Worm (Caenorhabditis elegans) whole organism, young adult: ENCODE results near the gene B0280.17.

Experiments used
- B0019.2 ChIP-seq: fragments of 200-800 bp; sonication (Bioruptor generic); conservative IDR thresholded peaks from 2 replicates; pipeline ENCODE4 v1.3.6; 2022; ENCODE audit warnings: missing genetic modification reagents, missing genetic modification characterization, missing compliant biosample characterization
- B0261.1 ChIP-seq: sonication (generic microtip); optimal IDR thresholded peaks from 2 replicates; lab custom pipeline; 2016; ENCODE audit warnings: mild to moderate bottlenecking, missing genetic modification characterization, moderate library complexity, missing compliant biosample characterization
- B0336.3 ChIP-seq: fragments of 200-800 bp; sonication (Bioruptor generic); IDR thresholded peaks from 2 replicates; pipeline ENCODE4 v1.3.6; 2022; ENCODE audit warnings: missing genetic modification characterization, missing compliant biosample characterization
- D2030.7 ChIP-seq: fragments of 200-800 bp; sonication (Bioruptor generic); IDR thresholded peaks from 2 replicates; pipeline ENCODE4 v1.3.6; 2022; ENCODE audit warnings: missing genetic modification reagents, missing genetic modification characterization, missing compliant biosample characterization
- F49E8.2 ChIP-seq: sonication (generic microtip); optimal IDR thresholded peaks from 3 replicates; lab custom pipeline; 2017; ENCODE audit warnings: missing genetic modification characterization, mild to moderate bottlenecking, missing compliant biosample characterization, antibody characterized with exemption, moderate library complexity; ENCODE audit not compliant: insufficient read depth
- F57A8.1 ChIP-seq: fragments of 200-800 bp; sonication (Bioruptor generic); optimal IDR thresholded peaks from 2 replicates; lab custom pipeline; 2018; ENCODE audit warnings: mild to moderate bottlenecking, missing genetic modification characterization, moderate library complexity, missing compliant biosample characterization
- F57C9.4 ChIP-seq: sonication (generic microtip); optimal IDR thresholded peaks from 2 replicates; lab custom pipeline; 2017; ENCODE audit warnings: mild to moderate bottlenecking, missing genetic modification characterization, missing compliant biosample characterization
- T07F8.4 ChIP-seq: sonication (generic microtip); optimal IDR thresholded peaks from 2 replicates; lab custom pipeline; 2016; ENCODE audit warnings: mild to moderate bottlenecking, missing genetic modification characterization, moderate library complexity, missing compliant biosample characterization
- akir-1 ChIP-seq: fragments of 200-800 bp; sonication (Bioruptor generic); optimal IDR thresholded peaks from 2 replicates; lab custom pipeline; 2018; ENCODE audit warnings: mild to moderate bottlenecking, missing genetic modification characterization, moderate library complexity, missing compliant biosample characterization
- ama-1 ChIP-seq, 3 experiments: fragments of 150-350 bp in 1 of 3; sonication (generic microtip) in 2 of 3; optimal IDR thresholded peaks; 2 replicates each; lab custom pipeline; 2014 to 2018; ENCODE audit warnings: missing biosample characterization in 2 of 3, missing genetic modification characterization in 2 of 3, missing genetic modification reagents in 2 of 3
- cebp-1 ChIP-seq, 2 experiments: fragments of 200-800 bp in 1 of 2; sonication (Bioruptor generic) in 1 of 2; sonication (generic microtip) in 1 of 2; IDR thresholded peaks in 1 of 2; optimal IDR thresholded peaks in 1 of 2; 2 replicates each; pipeline versions ENCODE4 v1.3.6 to Lab custom; 2017 to 2022; ENCODE audit warnings: missing compliant biosample characterization in 2 of 2, missing genetic modification characterization in 2 of 2, mild to moderate bottlenecking in 1 of 2, missing genetic modification reagents in 1 of 2, moderate library complexity in 1 of 2
- ceh-100 ChIP-seq: fragments of 200-800 bp; sonication (Bioruptor generic); IDR thresholded peaks from 2 replicates; pipeline ENCODE4 v1.3.6; 2022; ENCODE audit warnings: missing genetic modification reagents, missing genetic modification characterization, missing compliant biosample characterization
- ceh-40 ChIP-seq: fragments of 200-800 bp; sonication (Bioruptor generic); IDR thresholded peaks from 2 replicates; pipeline ENCODE4 v1.3.6; 2022; ENCODE audit warnings: missing genetic modification characterization, missing compliant biosample characterization
- ceh-58 ChIP-seq: fragments of 200-800 bp; sonication (Bioruptor generic); IDR thresholded peaks from 2 replicates; pipeline ENCODE4 v1.3.6; 2022; ENCODE audit warnings: missing genetic modification characterization, missing compliant biosample characterization
- chd-7 ChIP-seq: sonication (generic microtip); optimal IDR thresholded peaks from 2 replicates; lab custom pipeline; 2016; ENCODE audit warnings: mild to moderate bottlenecking, missing genetic modification characterization, moderate library complexity, missing compliant biosample characterization
- dox-1 ChIP-seq: fragments of 200-800 bp; sonication (Bioruptor generic); IDR thresholded peaks from 2 replicates; pipeline ENCODE4 v1.3.6; 2022; ENCODE audit warnings: missing genetic modification reagents, missing genetic modification characterization, missing compliant biosample characterization
- him-1 ChIP-seq: sonication (generic microtip); optimal IDR thresholded peaks from 2 replicates; lab custom pipeline; 2016; ENCODE audit warnings: missing genotype, missing genetic modification reagents, missing genetic modification characterization, missing compliant biosample characterization
- hmg-1.2 ChIP-seq: fragments of 200-800 bp; sonication (Bioruptor generic); IDR thresholded peaks from 2 replicates; pipeline ENCODE4 v1.3.6; 2022; ENCODE audit warnings: missing genetic modification reagents, missing genetic modification characterization, missing compliant biosample characterization
- hmg-20 ChIP-seq: fragments of 200-800 bp; sonication (Bioruptor generic); IDR thresholded peaks from 2 replicates; pipeline ENCODE4 v1.3.6; 2022; ENCODE audit warnings: missing genetic modification reagents, missing genetic modification characterization, missing compliant biosample characterization
- let-526 ChIP-seq: fragments of 200-800 bp; sonication (Bioruptor generic); IDR thresholded peaks from 2 replicates; pipeline ENCODE4 v1.3.6; 2022; ENCODE audit warnings: missing genetic modification reagents, missing genetic modification characterization, missing compliant biosample characterization
- lin-54 ChIP-seq: fragments of 200-800 bp; sonication (Bioruptor generic); optimal IDR thresholded peaks from 2 replicates; lab custom pipeline; 2018; ENCODE audit warnings: mild to moderate bottlenecking, missing genetic modification characterization, missing compliant biosample characterization
- lir-1 ChIP-seq: fragments of 200-800 bp; sonication (Bioruptor generic); conservative IDR thresholded peaks from 2 replicates; pipeline ENCODE4 v1.3.6; 2022; ENCODE audit warnings: missing genetic modification reagents, missing genetic modification characterization, missing compliant biosample characterization
- lsl-1 ChIP-seq: fragments of 200-800 bp; sonication (Bioruptor generic); optimal IDR thresholded peaks from 2 replicates; lab custom pipeline; 2018; ENCODE audit warnings: mild to moderate bottlenecking, missing genetic modification characterization, moderate library complexity, missing compliant biosample characterization
- madf-6 ChIP-seq: fragments of 200-800 bp; sonication (Bioruptor generic); IDR thresholded peaks from 2 replicates; pipeline ENCODE4 v1.3.6; 2022; ENCODE audit warnings: missing genetic modification reagents, missing genetic modification characterization, missing compliant biosample characterization
- nfya-1 ChIP-seq: sonication (generic microtip); optimal IDR thresholded peaks from 2 replicates; lab custom pipeline; 2017; ENCODE audit warnings: antibody characterized with exemption, missing compliant biosample characterization, missing genetic modification characterization, borderline replicate concordance; ENCODE audit not compliant: insufficient read depth
- nfya-2 ChIP-seq: fragments of 200-800 bp; sonication (Bioruptor generic); IDR thresholded peaks from 2 replicates; pipeline ENCODE4 v1.3.6; 2022; ENCODE audit warnings: missing genetic modification reagents, missing genetic modification characterization, missing compliant biosample characterization
- nhr-80 ChIP-seq: sonication (generic microtip); optimal IDR thresholded peaks from 2 replicates; lab custom pipeline; 2016; ENCODE audit warnings: missing genetic modification characterization, missing compliant biosample characterization
- pbrm-1 ChIP-seq: fragments of 200-800 bp; sonication (Bioruptor generic); IDR thresholded peaks from 2 replicates; pipeline ENCODE4 v1.3.6; 2022; ENCODE audit warnings: missing genetic modification reagents, missing genetic modification characterization, missing compliant biosample characterization
- rcor-1 ChIP-seq: fragments of 200-800 bp; sonication (Bioruptor generic); IDR thresholded peaks from 2 replicates; pipeline ENCODE4 v1.3.6; 2022; ENCODE audit warnings: missing genetic modification reagents, missing genetic modification characterization, missing compliant biosample characterization
- snpc-1.3 ChIP-seq: sonication (generic microtip); optimal IDR thresholded peaks from 2 replicates; lab custom pipeline; 2017; ENCODE audit warnings: missing genetic modification characterization, mild to moderate bottlenecking, missing compliant biosample characterization, antibody characterized with exemption, moderate library complexity, missing genotype, missing genetic modification reagents; ENCODE audit not compliant: insufficient read depth
- tbx-9 ChIP-seq: sonication (generic microtip); optimal IDR thresholded peaks from 2 replicates; lab custom pipeline; 2016; ENCODE audit warnings: borderline replicate concordance, missing genetic modification characterization, inconsistent platforms, missing compliant biosample characterization
- tlf-1 ChIP-seq: fragments of 200-800 bp; sonication (Bioruptor generic); optimal IDR thresholded peaks from 2 replicates; lab custom pipeline; 2018; ENCODE audit warnings: mild to moderate bottlenecking, missing genetic modification characterization, missing compliant biosample characterization
- unc-130 ChIP-seq: sonication (generic microtip); optimal IDR thresholded peaks from 2 replicates; lab custom pipeline; 2016; ENCODE audit warnings: missing genetic modification reagents, missing genetic modification characterization, missing compliant biosample characterization
- zfh-2 ChIP-seq: fragments of 200-800 bp; sonication (Bioruptor generic); conservative IDR thresholded peaks from 2 replicates; pipeline ENCODE4 v1.3.6; 2022; ENCODE audit warnings: missing genetic modification reagents, missing genetic modification characterization, missing compliant biosample characterization
- ztf-18 ChIP-seq: sonication (generic microtip); optimal IDR thresholded peaks from 2 replicates; lab custom pipeline; 2016; ENCODE audit warnings: missing genotype, mild to moderate bottlenecking, missing genetic modification characterization, missing compliant biosample characterization
- ztf-3 ChIP-seq: fragments of 200-800 bp; sonication (Bioruptor generic); optimal IDR thresholded peaks from 2 replicates; lab custom pipeline; 2018; ENCODE audit warnings: mild to moderate bottlenecking, missing genetic modification characterization, missing compliant biosample characterization

Gene B0280.17

DNA sequence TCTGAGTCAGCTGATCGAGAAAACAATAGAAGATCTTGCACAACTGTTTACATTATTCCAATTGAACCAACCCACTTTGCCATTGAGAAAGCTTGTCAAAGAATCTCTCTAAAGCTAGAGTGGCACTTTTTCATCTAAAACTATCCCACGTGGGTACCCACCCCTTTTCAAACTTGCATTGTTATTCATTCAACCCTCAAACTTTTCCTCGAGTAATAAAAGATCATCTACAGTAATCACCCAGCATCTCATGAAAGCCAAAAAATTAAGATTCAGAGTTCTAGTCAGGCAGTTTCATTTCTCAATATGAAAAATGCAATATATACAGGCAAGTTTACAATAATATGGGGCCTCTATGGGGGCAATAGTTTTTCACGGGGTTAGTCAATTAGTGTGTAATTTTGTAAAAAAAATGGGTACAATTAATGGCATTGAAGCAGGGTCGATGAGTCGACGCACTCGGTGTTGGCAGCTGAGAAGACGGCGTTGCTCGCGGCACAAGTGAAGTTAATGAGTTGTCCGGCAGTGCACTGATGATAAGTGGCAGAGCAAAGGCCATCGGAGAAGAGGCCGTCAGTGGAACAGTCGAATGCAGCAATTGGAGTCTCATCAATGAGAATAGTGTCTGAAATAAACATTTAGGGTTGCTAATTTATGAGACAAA is 34.0 kb downstream of the B0280.17 start (continued):
- no peak for TF ChIP-seq F57A8.1 (GFP tag; lab: Kevin White, UChicago)
- TF ChIP-seq ztf-18 (tag; lab: Kevin White, UChicago) = peak; percentile 38
- TF ChIP-seq B0019.2 (GFP tag; lab: Robert Waterston, UW) = no peak; the same call in 1 of the 2 replicates
- peak; percentile 74 for TF ChIP-seq unc-130 (GFP tag; lab: Kevin White, UChicago)
- no peak; the same call in 1 of the 2 replicates for TF ChIP-seq cebp-1 (GFP tag; IDR thresholded peaks at IDR 0.05; lab: Robert Waterston, UW)
- TF ChIP-seq cebp-1 (tag; optimal IDR thresholded peaks at IDR 0.05; lab: Kevin White, UChicago) = no peak
- no peak for TF ChIP-seq akir-1
- 0 out of 2 replicates have a peak, but pooled peaks have one; percentile 22 for TF ChIP-seq nfya-2 (GFP tag; lab: Robert Waterston, UW)
- TF ChIP-seq T07F8.4 = no peak
- peak; percentile 8 for TF ChIP-seq him-1 (tag; lab: Kevin White, UChicago)
- TF ChIP-seq snpc-1.3 = peak; percentile 67
- TF ChIP-seq tbx-9 (tag; lab: Kevin White, UChicago) = no peak
- peak; percentile 82 for TF ChIP-seq tlf-1 (GFP tag; lab: Kevin White, UChicago)
- peak; percentile 35 for TF ChIP-seq ceh-100
- no peak for TF ChIP-seq ceh-40
- no peak for TF ChIP-seq ama-1 (optimal IDR thresholded peaks at IDR 0.05; lab: Kevin White, UChicago)
- peak in 1 of 2 experiments; percentile 88 for TF ChIP-seq ama-1 (GFP tag; optimal IDR thresholded peaks at IDR 0.05; lab: Kevin White, UChicago)
- peak; percentile 49; the same call in 1 of the 2 replicates for TF ChIP-seq hmg-1.2 (GFP tag; lab: Robert Waterston, UW)
- 0 out of 2 replicates have a peak, but pooled peaks have one; percentile 34 for TF ChIP-seq hmg-20
- no peak for TF ChIP-seq let-526
- TF ChIP-seq ceh-58 (GFP tag; lab: Robert Waterston, UW) = peak; percentile 62; the same call in 1 of the 2 replicates
- TF ChIP-seq F49E8.2 = peak; percentile 88
- TF ChIP-seq nfya-1 (tag; lab: Kevin White, UChicago) = no peak
- TF ChIP-seq B0336.3 = peak; percentile 97
- TF ChIP-seq lir-1 = peak; percentile 23; the same call in 1 of the 2 replicates
- no peak for TF ChIP-seq F57C9.4 (tag; lab: Kevin White, UChicago)
- TF ChIP-seq madf-6 = peak; percentile 84
- no peak for TF ChIP-seq zfh-2
- TF ChIP-seq lin-54 (GFP tag; lab: Kevin White, UChicago) = peak; percentile 70
- peak; percentile 16 for TF ChIP-seq chd-7
- TF ChIP-seq pbrm-1 (GFP tag; lab: Robert Waterston, UW) = peak; percentile 66
- TF ChIP-seq ztf-3 (GFP tag; lab: Kevin White, UChicago) = no peak
- peak; percentile 78; the same call in 1 of the 2 replicates for TF ChIP-seq rcor-1 (GFP tag; lab: Robert Waterston, UW)
- TF ChIP-seq nhr-80 = no peak
- peak; percentile 73 for TF ChIP-seq dox-1 (GFP tag; lab: Robert Waterston, UW)
- TF ChIP-seq D2030.7 (GFP tag; lab: Robert Waterston, UW) = peak; percentile 86
- TF ChIP-seq lsl-1 (GFP tag; lab: Kevin White, UChicago) = peak; percentile 59

- TF ChIP-seq hmg-20 (no peak), F57A8.1 (GFP tag; lab: Kevin White, UChicago) (no peak), B0261.1 (tag; lab: Kevin White, UChicago) (no peak)
Measured at ce11 chrIII:7100001-7100400, 35.9 kb downstream of the B0280.17 start, which contains the start of gene ZK418.11. TSS of gene ZK418.11 (plus strand) at chrIII:7100289.
